Worm (Caenorhabditis elegans) whole organism, young adult: ENCODE data around the gene vit-5.

Experiments used
- B0019.2 ChIP-seq: fragments of 200-800 bp; sonication (Bioruptor generic); conservative IDR thresholded peaks from 2 replicates; pipeline ENCODE4 v1.3.6; 2022; ENCODE audit warnings: missing genetic modification reagents, missing genetic modification characterization, missing compliant biosample characterization
- F22D6.2 ChIP-seq: sonication (generic microtip); optimal IDR thresholded peaks from 2 replicates; lab custom pipeline; 2016; ENCODE audit warnings: mild to moderate bottlenecking, missing genetic modification characterization, missing compliant biosample characterization
- F39B2.1 ChIP-seq: fragments of 200-800 bp; sonication (Bioruptor generic); IDR thresholded peaks from 2 replicates; pipeline ENCODE4 v1.3.6; 2022; ENCODE audit warnings: missing genetic modification reagents, missing genetic modification characterization, missing compliant biosample characterization
- F49E8.2 ChIP-seq: sonication (generic microtip); optimal IDR thresholded peaks from 3 replicates; lab custom pipeline; 2017; ENCODE audit warnings: missing genetic modification characterization, mild to moderate bottlenecking, missing compliant biosample characterization, antibody characterized with exemption, moderate library complexity; ENCODE audit not compliant: insufficient read depth
- K11D2.4 ChIP-seq: fragments of 200-800 bp; sonication (Bioruptor generic); IDR thresholded peaks from 2 replicates; pipeline ENCODE4 v1.3.6; 2022; ENCODE audit warnings: missing genetic modification reagents, missing genetic modification characterization, missing compliant biosample characterization
- K12H6.12 ChIP-seq: fragments of 200-800 bp; sonication (Bioruptor generic); optimal IDR thresholded peaks from 2 replicates; lab custom pipeline; 2018; ENCODE audit warnings: mild to moderate bottlenecking, missing genetic modification characterization, missing compliant biosample characterization
- T07F8.4 ChIP-seq: sonication (generic microtip); optimal IDR thresholded peaks from 2 replicates; lab custom pipeline; 2016; ENCODE audit warnings: mild to moderate bottlenecking, missing genetic modification characterization, moderate library complexity, missing compliant biosample characterization
- T26A5.8 ChIP-seq: sonication (generic microtip); optimal IDR thresholded peaks from 2 replicates; lab custom pipeline; 2016; ENCODE audit warnings: missing genetic modification characterization, missing compliant biosample characterization
- Y56A3A.18 ChIP-seq: fragments of 200-800 bp; sonication (Bioruptor generic); IDR thresholded peaks from 2 replicates; pipeline ENCODE4 v1.3.6; 2022; ENCODE audit warnings: missing genetic modification reagents, missing genetic modification characterization, missing compliant biosample characterization
- Y79H2A.3 ChIP-seq: fragments of 200-800 bp; sonication (Bioruptor generic); conservative IDR thresholded peaks from 2 replicates; pipeline ENCODE4 v1.3.6; 2022; ENCODE audit warnings: missing genetic modification reagents, missing genetic modification characterization, missing compliant biosample characterization
- ZK185.1 ChIP-seq: sonication (generic microtip); optimal IDR thresholded peaks from 2 replicates; lab custom pipeline; 2016; ENCODE audit warnings: mild to moderate bottlenecking, missing genetic modification characterization, missing compliant biosample characterization; ENCODE audit not compliant: poor library complexity, severe bottlenecking
- akir-1 ChIP-seq: fragments of 200-800 bp; sonication (Bioruptor generic); optimal IDR thresholded peaks from 2 replicates; lab custom pipeline; 2018; ENCODE audit warnings: mild to moderate bottlenecking, missing genetic modification characterization, moderate library complexity, missing compliant biosample characterization
- ama-1 ChIP-seq, 3 experiments: fragments of 150-350 bp in 1 of 3; sonication (generic microtip) in 2 of 3; optimal IDR thresholded peaks; 2 replicates each; lab custom pipeline; 2014 to 2018; ENCODE audit warnings: missing biosample characterization in 2 of 3, missing genetic modification characterization in 2 of 3, missing genetic modification reagents in 2 of 3
- aptf-2 ChIP-seq: fragments of 200-800 bp; sonication (Bioruptor generic); conservative IDR thresholded peaks from 2 replicates; pipeline ENCODE4 v1.3.6; 2022; ENCODE audit warnings: missing genetic modification reagents, missing genetic modification characterization, missing compliant biosample characterization
- attf-5 ChIP-seq: fragments of 200-800 bp; sonication (Bioruptor generic); optimal IDR thresholded peaks from 2 replicates; lab custom pipeline; 2018; ENCODE audit warnings: mild to moderate bottlenecking, missing genetic modification characterization, missing compliant biosample characterization
- attf-6 ChIP-seq: fragments of 200-800 bp; sonication (Bioruptor generic); IDR thresholded peaks from 2 replicates; pipeline ENCODE4 v1.3.6; 2022; ENCODE audit warnings: missing genetic modification reagents, missing genetic modification characterization, missing compliant biosample characterization
- bed-2 ChIP-seq: fragments of 200-800 bp; sonication (Bioruptor generic); IDR thresholded peaks from 2 replicates; pipeline ENCODE4 v1.3.6; 2022; ENCODE audit warnings: missing genetic modification reagents, missing genetic modification characterization, missing compliant biosample characterization
- cebp-1 ChIP-seq, 2 experiments: fragments of 200-800 bp in 1 of 2; sonication (Bioruptor generic) in 1 of 2; sonication (generic microtip) in 1 of 2; IDR thresholded peaks in 1 of 2; optimal IDR thresholded peaks in 1 of 2; 2 replicates each; pipeline versions ENCODE4 v1.3.6 to Lab custom; 2017 to 2022; ENCODE audit warnings: missing compliant biosample characterization in 2 of 2, missing genetic modification characterization in 2 of 2, mild to moderate bottlenecking in 1 of 2, missing genetic modification reagents in 1 of 2, moderate library complexity in 1 of 2
- ceh-40 ChIP-seq: fragments of 200-800 bp; sonication (Bioruptor generic); IDR thresholded peaks from 2 replicates; pipeline ENCODE4 v1.3.6; 2022; ENCODE audit warnings: missing genetic modification characterization, missing compliant biosample characterization
- dpl-1 ChIP-seq: fragments of 150-350 bp; optimal IDR thresholded peaks from 2 replicates; lab custom pipeline; 2014; ENCODE audit warnings: missing biosample characterization, missing genetic modification reagents, missing genetic modification characterization
- egl-18 ChIP-seq: fragments of 200-800 bp; sonication (Bioruptor generic); IDR thresholded peaks from 2 replicates; pipeline ENCODE4 v1.3.6; 2022; ENCODE audit warnings: missing genetic modification reagents, missing genetic modification characterization, missing compliant biosample characterization
- egl-44 ChIP-seq: fragments of 200-800 bp; sonication (Bioruptor generic); IDR thresholded peaks from 2 replicates; pipeline ENCODE4 v1.3.6; 2022; ENCODE audit warnings: missing genetic modification reagents, missing genetic modification characterization, missing compliant biosample characterization
- ets-4 ChIP-seq: fragments of 200-800 bp; sonication (Bioruptor generic); optimal IDR thresholded peaks from 2 replicates; lab custom pipeline; 2018; ENCODE audit warnings: mild to moderate bottlenecking, missing genetic modification characterization, missing compliant biosample characterization
- gei-17 ChIP-seq: fragments of 200-800 bp; sonication (Bioruptor generic); optimal IDR thresholded peaks from 2 replicates; lab custom pipeline; 2018; ENCODE audit warnings: mild to moderate bottlenecking, missing genetic modification characterization, missing compliant biosample characterization
- him-1 ChIP-seq: sonication (generic microtip); optimal IDR thresholded peaks from 2 replicates; lab custom pipeline; 2016; ENCODE audit warnings: missing genotype, missing genetic modification reagents, missing genetic modification characterization, missing compliant biosample characterization
- hrde-1 ChIP-seq: sonication (generic microtip); optimal IDR thresholded peaks from 2 replicates; lab custom pipeline; 2016; ENCODE audit warnings: missing genetic modification characterization, mild to moderate bottlenecking, missing compliant biosample characterization, moderate library complexity, missing genotype, missing genetic modification reagents, borderline replicate concordance
- hsf-1 ChIP-seq: fragments of 200-800 bp; sonication (Bioruptor generic); IDR thresholded peaks from 2 replicates; pipeline ENCODE4 v1.3.6; 2022; ENCODE audit warnings: missing genetic modification reagents, missing genetic modification characterization, missing compliant biosample characterization
- lag-1 ChIP-seq: fragments of 200-800 bp; sonication (Bioruptor generic); IDR thresholded peaks from 2 replicates; pipeline ENCODE4 v1.3.6; 2022; ENCODE audit warnings: missing genetic modification reagents, missing genetic modification characterization, missing compliant biosample characterization
- lin-26 ChIP-seq: fragments of 200-800 bp; sonication (Bioruptor generic); IDR thresholded peaks from 2 replicates; pipeline ENCODE4 v1.3.6; 2022; ENCODE audit warnings: missing genetic modification reagents, missing genetic modification characterization, missing compliant biosample characterization
- lir-1 ChIP-seq: fragments of 200-800 bp; sonication (Bioruptor generic); conservative IDR thresholded peaks from 2 replicates; pipeline ENCODE4 v1.3.6; 2022; ENCODE audit warnings: missing genetic modification reagents, missing genetic modification characterization, missing compliant biosample characterization
- lsl-1 ChIP-seq: fragments of 200-800 bp; sonication (Bioruptor generic); optimal IDR thresholded peaks from 2 replicates; lab custom pipeline; 2018; ENCODE audit warnings: mild to moderate bottlenecking, missing genetic modification characterization, moderate library complexity, missing compliant biosample characterization
- mes-4 ChIP-seq: sonication (generic microtip); optimal IDR thresholded peaks from 2 replicates; lab custom pipeline; 2016; ENCODE audit warnings: missing genotype, missing genetic modification characterization, missing compliant biosample characterization
- nfya-1 ChIP-seq: sonication (generic microtip); optimal IDR thresholded peaks from 2 replicates; lab custom pipeline; 2017; ENCODE audit warnings: antibody characterized with exemption, missing compliant biosample characterization, missing genetic modification characterization, borderline replicate concordance; ENCODE audit not compliant: insufficient read depth
- nfyb-1 ChIP-seq: fragments of 200-800 bp; sonication (Bioruptor generic); IDR thresholded peaks from 2 replicates; pipeline ENCODE4 v1.3.6; 2022; ENCODE audit warnings: missing genetic modification reagents, missing genetic modification characterization, missing compliant biosample characterization
- nhr-80 ChIP-seq: sonication (generic microtip); optimal IDR thresholded peaks from 2 replicates; lab custom pipeline; 2016; ENCODE audit warnings: missing genetic modification characterization, missing compliant biosample characterization
- nhr-90 ChIP-seq: sonication (generic microtip); optimal IDR thresholded peaks from 2 replicates; lab custom pipeline; 2016; ENCODE audit warnings: missing genotype, mild to moderate bottlenecking, missing genetic modification characterization, missing compliant biosample characterization
- pbrm-1 ChIP-seq: fragments of 200-800 bp; sonication (Bioruptor generic); IDR thresholded peaks from 2 replicates; pipeline ENCODE4 v1.3.6; 2022; ENCODE audit warnings: missing genetic modification reagents, missing genetic modification characterization, missing compliant biosample characterization
- rpc-1 ChIP-seq, 2 experiments: fragments of 150-350 bp in 1 of 2; sonication (generic microtip) in 1 of 2; optimal IDR thresholded peaks; 2 replicates each; lab custom pipeline; 2014 to 2018; ENCODE audit warnings: missing biosample characterization in 1 of 2, missing genetic modification characterization in 1 of 2, missing genetic modification reagents in 1 of 2, missing genotype in 1 of 2
- sea-2 ChIP-seq: fragments of 200-800 bp; sonication (Bioruptor generic); IDR thresholded peaks from 2 replicates; pipeline ENCODE4 v1.3.6; 2022; ENCODE audit warnings: missing genetic modification characterization, missing compliant biosample characterization
- snpc-1.1 ChIP-seq: sonication (generic microtip); optimal IDR thresholded peaks from 2 replicates; lab custom pipeline; 2017; ENCODE audit warnings: missing genetic modification characterization, mild to moderate bottlenecking, missing compliant biosample characterization, antibody characterized with exemption, moderate library complexity, missing genotype, missing genetic modification reagents; ENCODE audit not compliant: insufficient read depth
- sptf-2 ChIP-seq: fragments of 200-800 bp; sonication (Bioruptor generic); optimal IDR thresholded peaks from 2 replicates; lab custom pipeline; 2018; ENCODE audit warnings: mild to moderate bottlenecking, missing genetic modification characterization, missing compliant biosample characterization
- tlf-1 ChIP-seq: fragments of 200-800 bp; sonication (Bioruptor generic); optimal IDR thresholded peaks from 2 replicates; lab custom pipeline; 2018; ENCODE audit warnings: mild to moderate bottlenecking, missing genetic modification characterization, missing compliant biosample characterization
- unc-130 ChIP-seq: sonication (generic microtip); optimal IDR thresholded peaks from 2 replicates; lab custom pipeline; 2016; ENCODE audit warnings: missing genetic modification reagents, missing genetic modification characterization, missing compliant biosample characterization
- zfh-2 ChIP-seq: fragments of 200-800 bp; sonication (Bioruptor generic); conservative IDR thresholded peaks from 2 replicates; pipeline ENCODE4 v1.3.6; 2022; ENCODE audit warnings: missing genetic modification reagents, missing genetic modification characterization, missing compliant biosample characterization
- zim-3 ChIP-seq: sonication (generic microtip); optimal IDR thresholded peaks from 2 replicates; lab custom pipeline; 2017; ENCODE audit warnings: mild to moderate bottlenecking, missing genetic modification characterization, moderate library complexity, missing compliant biosample characterization
- ztf-22 ChIP-seq: fragments of 200-800 bp; sonication (Bioruptor generic); optimal IDR thresholded peaks from 2 replicates; lab custom pipeline; 2018; ENCODE audit warnings: mild to moderate bottlenecking, missing genetic modification characterization, moderate library complexity, missing compliant biosample characterization

vit-5 gene

ce11 chrX:3371264-3371663 lies 32.0 kb upstream of the vit-5 start (continued):
- TF ChIP-seq B0019.2 (GFP tag; lab: Robert Waterston, UW) = no peak
- peak; percentile 78 for TF ChIP-seq nhr-90 (tag; lab: Kevin White, UChicago)
- TF ChIP-seq ama-1 (optimal IDR thresholded peaks at IDR 0.05; lab: Kevin White, UChicago) = no peak
- peak; percentile 75 to 90 for TF ChIP-seq ama-1 (GFP tag; optimal IDR thresholded peaks at IDR 0.05; lab: Kevin White, UChicago)
- peak; percentile 60 for TF ChIP-seq gei-17 (GFP tag; lab: Kevin White, UChicago)
- no peak for TF ChIP-seq hsf-1 (GFP tag; lab: Robert Waterston, UW)
- peak; percentile 46 for TF ChIP-seq zim-3 (tag; lab: Kevin White, UChicago)
- TF ChIP-seq dpl-1 = no peak
- TF ChIP-seq K12H6.12 (tag; lab: Kevin White, UChicago) = peak; percentile 52
- TF ChIP-seq F49E8.2 (tag; lab: Kevin White, UChicago) = no peak
- TF ChIP-seq bed-2 (GFP tag; lab: Robert Waterston, UW) = no peak
- no peak for TF ChIP-seq lsl-1
- TF ChIP-seq T26A5.8 (tag; lab: Kevin White, UChicago) = no peak
- TF ChIP-seq K11D2.4 = peak; percentile 67
- TF ChIP-seq ets-4 (GFP tag; lab: Kevin White, UChicago) = peak; percentile 57
- peak; percentile 80 for TF ChIP-seq pbrm-1 (GFP tag; lab: Robert Waterston, UW)
- TF ChIP-seq egl-18 (GFP tag; lab: Robert Waterston, UW) = 0 out of 2 replicates have a peak, but pooled peaks have one; percentile 55
- peak; percentile 85 for TF ChIP-seq him-1 (tag; lab: Kevin White, UChicago)
- TF ChIP-seq sea-2 (GFP tag; lab: Robert Waterston, UW) = no peak
- peak; percentile 59 for TF ChIP-seq mes-4
- TF ChIP-seq hrde-1 (tag; lab: Kevin White, UChicago) = no peak
- TF ChIP-seq unc-130 (GFP tag; lab: Kevin White, UChicago) = peak; percentile 54
- TF ChIP-seq T07F8.4 = peak; percentile 75
- peak; percentile 94 for TF ChIP-seq rpc-1 (optimal IDR thresholded peaks at IDR 0.05; lab: Kevin White, UChicago)
- TF ChIP-seq rpc-1 (tag; optimal IDR thresholded peaks at IDR 0.05; lab: Kevin White, UChicago) = peak; percentile 91
- TF ChIP-seq F39B2.1 = no peak
- TF ChIP-seq lag-1 = no peak
- TF ChIP-seq Y56A3A.18 (GFP tag; lab: Robert Waterston, UW) = peak; percentile 72; the same call in 1 of the 2 replicates
- TF ChIP-seq tlf-1 = peak; percentile 5
- TF ChIP-seq sptf-2 (GFP tag; lab: Kevin White, UChicago) = no peak
- peak; percentile 90 for TF ChIP-seq nfyb-1 (GFP tag; lab: Robert Waterston, UW)
- TF ChIP-seq aptf-2 = no peak
- TF ChIP-seq nhr-80 (tag; lab: Kevin White, UChicago) = peak; percentile 23
- peak; percentile 41 for TF ChIP-seq snpc-1.1
- peak; percentile 81; the same call in 1 of the 2 replicates for TF ChIP-seq ceh-40 (GFP tag; lab: Robert Waterston, UW)
- TF ChIP-seq ZK185.1 = peak; percentile 83
- peak; percentile 93 for TF ChIP-seq lin-26 (GFP tag; lab: Robert Waterston, UW)
- no peak; the same call in 1 of the 2 replicates for TF ChIP-seq zfh-2 (GFP tag; lab: Robert Waterston, UW)
- no peak for TF ChIP-seq F22D6.2 (tag; lab: Kevin White, UChicago)
- 0 out of 2 replicates have a peak, but pooled peaks have one; percentile 30 for TF ChIP-seq cebp-1 (GFP tag; IDR thresholded peaks at IDR 0.05; lab: Robert Waterston, UW)
- TF ChIP-seq cebp-1 (tag; optimal IDR thresholded peaks at IDR 0.05; lab: Kevin White, UChicago) = peak; percentile 74
- TF ChIP-seq attf-6 (GFP tag; lab: Robert Waterston, UW) = peak; percentile 50; the same call in 1 of the 2 replicates
- TF ChIP-seq attf-5 (GFP tag; lab: Kevin White, UChicago) = peak; percentile 42
- 0 out of 2 replicates have a peak, but pooled peaks have one; percentile 21 for TF ChIP-seq lir-1
- peak; percentile 75 for TF ChIP-seq egl-44 (GFP tag; lab: Robert Waterston, UW)
- TF ChIP-seq nfya-1 (tag; lab: Kevin White, UChicago) = no peak
- TF ChIP-seq Y79H2A.3 = no peak
- TF ChIP-seq ztf-22 = peak; percentile 38
- peak; percentile 36 for TF ChIP-seq akir-1 (GFP tag; lab: Kevin White, UChicago)
